Fruit fly (Drosophila melanogaster): ENCODE results near the gene Abl.

Gene Abl

DNA sequence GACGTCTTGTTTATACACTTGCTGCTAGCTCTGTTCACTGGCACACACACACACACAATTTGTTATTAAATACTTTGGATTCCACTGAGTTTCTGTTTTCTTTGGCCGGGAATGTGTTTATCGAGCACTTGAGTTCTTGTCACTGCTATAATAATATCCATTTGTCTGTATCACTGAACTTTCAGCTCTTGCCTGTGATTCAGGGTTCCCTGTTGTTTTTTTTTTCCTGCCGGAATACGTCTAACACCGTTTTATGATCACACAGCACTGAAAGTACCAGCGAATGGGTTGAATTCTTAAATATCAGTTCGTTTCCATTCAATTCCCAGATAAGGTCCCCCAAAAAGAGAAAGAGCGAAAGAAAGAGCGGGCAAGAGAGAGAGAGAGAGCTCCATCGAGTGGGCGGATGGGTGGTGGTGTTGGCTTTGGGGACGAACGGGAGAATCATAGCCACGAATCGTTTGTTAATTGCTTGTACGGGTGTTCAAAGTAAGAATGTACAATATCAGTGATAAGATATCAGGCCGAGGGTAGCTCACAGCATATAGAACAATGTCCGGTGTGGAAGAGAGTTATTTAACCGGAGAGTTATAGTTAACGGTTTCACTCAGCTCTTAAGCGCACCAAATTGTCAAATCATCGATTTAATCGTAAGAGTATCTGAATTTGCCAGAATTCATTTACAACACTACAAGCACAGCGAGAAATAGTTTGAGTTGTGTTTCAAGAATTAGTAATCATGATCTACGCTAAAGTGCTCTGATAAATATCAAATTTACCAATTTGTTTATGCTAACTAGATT lies 20.2 kb upstream of the Abl start, which contains the start of gene Galphaf:
TSS of gene Galphaf (minus strand) at position 272 of the 803 bp plus-strand sequence.
- no peak for TF ChIP-seq tai (GFP tag; optimal IDR thresholded peaks at IDR 0.05)
- peak; percentile 18 to 85 for TF ChIP-seq dl (GFP tag; optimal IDR thresholded peaks at IDR 0.05; ENCODE audit: insufficient read depth in 1 of 2, partially characterized antibody in 2 of 2)
- TF ChIP-seq Rel (GFP tag; optimal IDR thresholded peaks at IDR 0.05): no peak
- peak; percentile 28 for TF ChIP-seq Rel (tag; optimal IDR thresholded peaks at IDR 0.05)
- no peak for TF ChIP-seq N (GFP tag; optimal IDR thresholded peaks at IDR 0.05)
- TF ChIP-seq Hnf4 (GFP tag; optimal IDR thresholded peaks at IDR 0.05): no peak
- TF ChIP-seq Abd-B (GFP tag; optimal IDR thresholded peaks at IDR 0.05): no peak
- no peak for TF ChIP-seq Hr78 (GFP tag; optimal IDR thresholded peaks at IDR 0.05)
- TF ChIP-seq fru (GFP tag; optimal IDR thresholded peaks at IDR 0.05): peak; percentile 26
- no peak for TF ChIP-seq OdsH (GFP tag; optimal IDR thresholded peaks at IDR 0.05)
- TF ChIP-seq foxo (GFP tag; optimal IDR thresholded peaks at IDR 0.05): no peak
- peak; percentile 18 for TF ChIP-seq Hr83 (GFP tag; optimal IDR thresholded peaks at IDR 0.05; ENCODE audit: poor library complexity, severe bottlenecking)
- no peak for TF ChIP-seq Myc (optimal IDR thresholded peaks at IDR 0.05)
- TF ChIP-seq Mio (GFP tag; optimal IDR thresholded peaks at IDR 0.05): no peak
- no peak for TF ChIP-seq jim (GFP tag; optimal IDR thresholded peaks at IDR 0.05)
- peak; percentile 86 for TF ChIP-seq Dif (GFP tag; optimal IDR thresholded peaks at IDR 0.05; ENCODE audit: partially characterized antibody)
- no peak for TF ChIP-seq Sp1 (GFP tag; optimal IDR thresholded peaks at IDR 0.05)
- peak; percentile 73 for TF ChIP-seq Vsx2 (GFP tag; optimal IDR thresholded peaks at IDR 0.05; ENCODE audit: partially characterized antibody)
- TF ChIP-seq brk (GFP tag; optimal IDR thresholded peaks at IDR 0.05): no peak
- peak; percentile 53 for TF ChIP-seq h (GFP tag; optimal IDR thresholded peaks at IDR 0.05)
- no peak for TF ChIP-seq GATAd (GFP tag; optimal IDR thresholded peaks at IDR 0.05)
- TF ChIP-seq psq (GFP tag; optimal IDR thresholded peaks at IDR 0.05): no peak
- no peak for TF ChIP-seq dmrt93B (GFP tag; optimal IDR thresholded peaks at IDR 0.05)
- TF ChIP-seq dsf (GFP tag; optimal IDR thresholded peaks at IDR 0.05; ENCODE audit: borderline replicate concordance): no peak
- no peak for TF ChIP-seq lola (GFP tag; optimal IDR thresholded peaks at IDR 0.05)

dm6 chr3L:16666429-16667005 lies 18.8 kb upstream of the Abl start:
- TF ChIP-seq Rel (GFP tag; optimal IDR thresholded peaks at IDR 0.05) (no peak), Rel (tag; optimal IDR thresholded peaks at IDR 0.05) (peak; percentile 28), fru (GFP tag; optimal IDR thresholded peaks at IDR 0.05) (peak; percentile 1), h (GFP tag; optimal IDR thresholded peaks at IDR 0.05) (peak; percentile 6), rgr (GFP tag; optimal IDR thresholded peaks at IDR 0.05) (no peak)

DNA sequence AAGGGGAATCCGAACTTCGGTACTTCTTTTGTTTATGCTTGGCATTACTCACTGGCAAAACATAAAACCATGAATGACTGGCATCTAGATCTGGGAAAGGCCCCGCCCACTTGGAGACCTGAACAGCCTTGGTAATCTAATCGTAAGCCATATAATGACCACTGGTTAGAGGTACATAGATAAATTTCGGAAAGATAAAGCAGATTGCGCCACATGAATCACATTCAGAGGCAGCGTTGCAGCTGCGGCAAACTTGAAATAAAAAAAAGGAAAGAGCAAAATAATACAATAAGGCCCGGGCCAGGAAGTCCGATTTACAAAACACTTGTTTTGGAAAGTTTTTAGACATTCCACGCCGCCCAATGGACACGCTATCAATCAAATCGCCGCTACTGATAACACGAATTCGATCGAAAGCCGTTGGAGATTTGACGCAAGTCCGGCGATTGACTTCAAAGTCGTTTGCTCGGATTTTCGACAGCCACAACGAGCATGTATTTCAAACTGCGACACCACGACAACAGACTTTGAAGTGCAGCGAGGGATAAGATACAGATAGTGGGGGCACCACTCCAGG lies 16.6 kb upstream of the Abl start:
- TF ChIP-seq tai (GFP tag; optimal IDR thresholded peaks at IDR 0.05) (no peak), CG9705 (GFP tag; optimal IDR thresholded peaks at IDR 0.05) (no peak), dsf (GFP tag; optimal IDR thresholded peaks at IDR 0.05; ENCODE audit: borderline replicate concordance) (no peak), rgr (GFP tag; optimal IDR thresholded peaks at IDR 0.05) (no peak), Jra (GFP tag; optimal IDR thresholded peaks at IDR 0.05) (no peak), dmrt93B (GFP tag; optimal IDR thresholded peaks at IDR 0.05) (no peak), sage (GFP tag; optimal IDR thresholded peaks at IDR 0.05) (no peak), Vsx2 (GFP tag; optimal IDR thresholded peaks at IDR 0.05; ENCODE audit: partially characterized antibody) (no peak), ey (GFP tag; optimal IDR thresholded peaks at IDR 0.05) (no peak), Dif (GFP tag; optimal IDR thresholded peaks at IDR 0.05; ENCODE audit: partially characterized antibody) (no peak), dl (GFP tag; optimal IDR thresholded peaks at IDR 0.05; ENCODE audit: insufficient read depth in 1 of 2, partially characterized antibody in 2 of 2) (no peak), Rel (GFP tag; optimal IDR thresholded peaks at IDR 0.05) (no peak), Rel (tag; optimal IDR thresholded peaks at IDR 0.05) (no peak), Abd-B (GFP tag; optimal IDR thresholded peaks at IDR 0.05) (no peak), psq (GFP tag; optimal IDR thresholded peaks at IDR 0.05) (no peak), foxo (GFP tag; optimal IDR thresholded peaks at IDR 0.05) (no peak), br (GFP tag; optimal IDR thresholded peaks at IDR 0.05) (no peak), Sp1 (GFP tag; optimal IDR thresholded peaks at IDR 0.05) (no peak)

Data from whole organism, wandering third instar larva.